Fruit fly (Drosophila melanogaster): ENCODE measurements around the gene Usf.

Gene Usf

dm6 chrX:4548611-4549120, at the start of gene Usf, which contains the start of gene CG15912:
Gene Usf (minus strand): TSS chrX:4548794.
Gene CG15912 (plus strand): TSS chrX:4549070.
- TF ChIP-seq noc (tag; optimal IDR thresholded peaks at IDR 0.05) = no peak

dm6 chrX:4596467-4597183, 48.0 kb upstream of the Usf start:
- no peak for TF ChIP-seq noc (tag; optimal IDR thresholded peaks at IDR 0.05)

DNA sequence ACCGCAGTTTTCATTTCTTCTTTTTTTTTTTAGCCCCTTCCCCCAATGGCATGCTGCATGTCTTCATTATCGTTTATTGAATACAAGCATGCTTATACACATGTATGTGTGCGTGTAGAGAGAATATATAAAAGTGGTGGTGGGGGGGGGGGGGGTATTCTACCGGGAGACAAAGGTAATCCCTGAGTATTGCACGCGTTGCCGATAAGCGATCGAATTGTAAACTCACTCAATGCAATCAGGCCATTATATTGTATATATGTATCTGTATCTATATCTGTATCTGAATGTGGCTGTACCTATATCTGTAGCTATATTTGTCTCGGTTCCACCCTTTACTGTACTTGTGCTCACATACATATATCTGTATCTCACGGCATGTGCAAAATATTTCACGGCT, 43.7 kb upstream of the Usf start:
- TF ChIP-seq noc (tag; optimal IDR thresholded peaks at IDR 0.05) = no peak

- TF ChIP-seq noc (tag; optimal IDR thresholded peaks at IDR 0.05) = no peak
Observed at dm6 chrX:4590772-4591064, 42.1 kb upstream of the Usf start.

dm6 chrX:4589951-4590771, 41.6 kb upstream of the Usf start:
- TF ChIP-seq noc (tag; optimal IDR thresholded peaks at IDR 0.05) = no peak

DNA sequence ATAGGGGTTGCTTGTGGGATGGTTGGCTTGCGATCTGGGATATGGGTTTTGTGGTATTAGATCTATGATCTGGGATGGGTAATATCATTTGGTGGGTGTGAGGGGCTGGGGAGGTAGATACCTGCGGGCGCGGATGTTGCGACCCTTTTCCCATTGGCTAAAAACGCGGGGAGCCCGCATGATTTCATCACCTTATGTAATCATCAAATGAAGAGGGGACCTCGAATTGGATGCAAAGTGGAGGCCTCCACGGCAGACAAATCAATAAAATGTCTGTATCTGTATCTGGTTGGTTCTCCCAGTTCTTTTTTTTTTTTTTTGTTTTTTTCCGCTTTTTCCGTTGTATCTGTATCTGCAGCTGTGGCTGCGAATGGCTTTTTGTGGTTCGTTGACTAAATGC, 40.4 kb upstream of the Usf start:
- no peak for TF ChIP-seq noc (tag; optimal IDR thresholded peaks at IDR 0.05)

- peak; percentile 19 for TF ChIP-seq noc (tag; optimal IDR thresholded peaks at IDR 0.05)
Observed at dm6 chrX:4587584-4587983, 39.0 kb upstream of the Usf start.

DNA sequence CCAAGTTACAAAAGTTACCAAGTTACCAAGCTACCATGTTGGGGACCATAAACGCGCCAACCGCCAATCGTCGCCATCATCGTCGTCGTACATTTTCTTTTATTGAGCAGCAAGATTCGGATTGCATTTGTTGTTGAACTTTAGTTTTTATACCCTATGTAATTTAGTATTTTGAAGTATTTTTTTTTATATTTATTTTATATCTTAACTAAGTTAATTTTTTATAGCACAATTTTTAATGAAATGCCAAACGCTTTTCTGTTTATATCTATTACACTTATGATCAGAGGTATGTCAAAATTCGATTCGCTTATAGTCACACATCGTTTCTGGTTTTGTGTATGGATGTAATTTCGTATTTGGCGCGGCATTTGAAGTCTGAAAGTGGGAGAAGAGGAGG, 33.8 kb upstream of the Usf start:
- no peak for TF ChIP-seq noc (tag; optimal IDR thresholded peaks at IDR 0.05)

- TF ChIP-seq noc (tag; optimal IDR thresholded peaks at IDR 0.05) = no peak
Observed at dm6 chrX:4581769-4582168, 33.2 kb upstream of the Usf start.

dm6 chrX:4573971-4574370, 25.4 kb upstream of the Usf start:
- TF ChIP-seq noc (tag; optimal IDR thresholded peaks at IDR 0.05) = no peak

- no peak for TF ChIP-seq noc (tag; optimal IDR thresholded peaks at IDR 0.05)
Observed at dm6 chrX:4571829-4572228, 23.2 kb upstream of the Usf start, which contains the start of gene CG12684. Gene CG12684 (minus strand): TSS chrX:4571929.

- TF ChIP-seq noc (tag; optimal IDR thresholded peaks at IDR 0.05) = no peak
Observed at dm6 chrX:4564962-4565361, 16.4 kb upstream of the Usf start.

dm6 chrX:4563980-4564379, 15.4 kb upstream of the Usf start:
- no peak for TF ChIP-seq noc (tag; optimal IDR thresholded peaks at IDR 0.05)

DNA sequence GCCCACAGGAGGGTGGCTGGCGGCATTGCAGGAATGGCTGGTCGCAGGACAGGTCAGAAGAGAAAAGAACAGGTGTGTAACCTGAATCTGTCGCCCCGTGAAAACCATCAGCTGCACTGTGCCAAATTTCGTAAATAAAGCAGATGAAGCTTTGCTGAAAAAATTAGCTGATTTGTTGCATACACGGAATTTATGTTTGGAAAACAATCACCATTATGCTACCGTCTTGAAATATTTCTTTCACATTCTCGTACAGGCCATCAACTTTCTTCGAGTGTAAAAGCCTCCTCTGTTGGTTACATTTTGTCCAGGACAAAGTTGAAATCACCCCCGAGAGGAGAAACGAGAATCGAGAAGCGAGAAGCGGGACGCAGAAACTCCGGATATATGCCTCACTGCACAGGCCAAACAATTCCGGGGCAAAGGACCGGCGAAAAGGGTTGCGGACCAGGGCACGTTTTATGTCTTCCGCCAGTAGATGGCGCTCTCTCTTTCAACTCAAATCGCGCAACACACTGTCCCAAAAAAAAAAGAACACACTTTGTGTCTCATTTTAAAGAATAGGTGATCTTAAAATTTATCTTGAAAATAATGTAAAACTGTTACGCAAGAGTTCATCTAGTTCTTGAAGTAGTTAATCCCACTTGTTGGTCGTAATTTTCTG, 11.7 kb upstream of the Usf start:
- TF ChIP-seq noc (tag; optimal IDR thresholded peaks at IDR 0.05) = no peak

dm6 chrX:4557772-4558171, 9.2 kb upstream of the Usf start, which contains the start of gene CG3546:
Gene CG3546 (plus strand): TSS chrX:4558072.
- TF ChIP-seq noc (tag; optimal IDR thresholded peaks at IDR 0.05) = no peak

- TF ChIP-seq noc (tag; optimal IDR thresholded peaks at IDR 0.05) = no peak
Observed at dm6 chrX:4555833-4556232, 7.2 kb upstream of the Usf start.

dm6 chrX:4554718-4555117, 6.1 kb upstream of the Usf start:
- no peak for TF ChIP-seq noc (tag; optimal IDR thresholded peaks at IDR 0.05)

All from whole organism, larva.